Worm (Caenorhabditis elegans) whole organism, late embryonic: ENCODE data around the gene F28B1.2.

Experiments used
- C08G9.2 ChIP-seq: sonication (generic microtip); optimal IDR thresholded peaks from 2 replicates; lab custom pipeline; 2016; ENCODE audit warnings: mild to moderate bottlenecking, missing genetic modification characterization, moderate library complexity, missing compliant biosample characterization
- C38D4.7 ChIP-seq: fragments of 200-800 bp; sonication (Bioruptor generic); optimal IDR thresholded peaks from 2 replicates; lab custom pipeline; 2018; ENCODE audit warnings: mild to moderate bottlenecking, missing genetic modification characterization, moderate library complexity, missing compliant biosample characterization
- F13H6.1 ChIP-seq: sonication (generic microtip); optimal IDR thresholded peaks from 2 replicates; lab custom pipeline; 2016; ENCODE audit warnings: missing genetic modification characterization, missing compliant biosample characterization
- K02D7.2 ChIP-seq: sonication (generic microtip); optimal IDR thresholded peaks from 2 replicates; lab custom pipeline; 2017; ENCODE audit warnings: mild to moderate bottlenecking, missing genetic modification characterization, missing compliant biosample characterization
- Y22D7AL.16 ChIP-seq: sonication (generic microtip); optimal IDR thresholded peaks from 2 replicates; lab custom pipeline; 2016; ENCODE audit warnings: missing genetic modification characterization, missing compliant biosample characterization
- ahr-1 ChIP-seq: sonication (generic microtip); optimal IDR thresholded peaks from 2 replicates; lab custom pipeline; 2016; ENCODE audit warnings: missing genetic modification characterization, missing compliant biosample characterization
- ceh-14 ChIP-seq: sonication (generic microtip); optimal IDR thresholded peaks from 2 replicates; lab custom pipeline; 2016; ENCODE audit warnings: missing genotype, missing genetic modification characterization, missing compliant biosample characterization
- ceh-19 ChIP-seq: fragments of 200-800 bp; sonication (Bioruptor generic); optimal IDR thresholded peaks from 2 replicates; lab custom pipeline; 2018; ENCODE audit warnings: mild to moderate bottlenecking, missing genetic modification characterization, missing compliant biosample characterization
- ceh-31 ChIP-seq: sonication (generic microtip); optimal IDR thresholded peaks from 2 replicates; lab custom pipeline; 2016; ENCODE audit warnings: missing genetic modification characterization, missing compliant biosample characterization
- ceh-6 ChIP-seq: fragments of 200-800 bp; sonication (Bioruptor generic); optimal IDR thresholded peaks from 2 replicates; lab custom pipeline; 2018; ENCODE audit warnings: mild to moderate bottlenecking, missing genetic modification characterization, missing compliant biosample characterization
- ceh-9 ChIP-seq: sonication (generic microtip); optimal IDR thresholded peaks from 2 replicates; lab custom pipeline; 2016; ENCODE audit warnings: mild to moderate bottlenecking, missing genetic modification characterization, inconsistent platforms, missing compliant biosample characterization
- dmd-4 ChIP-seq: sonication (generic microtip); optimal IDR thresholded peaks from 2 replicates; lab custom pipeline; 2016; ENCODE audit warnings: borderline replicate concordance, missing genetic modification characterization, missing compliant biosample characterization
- dve-1 ChIP-seq: sonication (generic microtip); optimal IDR thresholded peaks from 2 replicates; lab custom pipeline; 2017; ENCODE audit warnings: antibody characterized with exemption, mild to moderate bottlenecking, missing genetic modification characterization, missing compliant biosample characterization
- elt-2 ChIP-seq: sonication (generic microtip); optimal IDR thresholded peaks from 2 replicates; lab custom pipeline; 2016; ENCODE audit warnings: missing genetic modification reagents, missing genetic modification characterization, missing compliant biosample characterization
- eyg-1 ChIP-seq: sonication (generic microtip); optimal IDR thresholded peaks from 2 replicates; lab custom pipeline; 2016; ENCODE audit warnings: missing genotype, missing genetic modification characterization, missing compliant biosample characterization
- fax-1 ChIP-seq: sonication (generic microtip); optimal IDR thresholded peaks from 2 replicates; lab custom pipeline; 2016; ENCODE audit warnings: missing genotype, missing genetic modification characterization, missing compliant biosample characterization
- fkh-10 ChIP-seq: fragments of 150-350 bp; optimal IDR thresholded peaks from 2 replicates; lab custom pipeline; 2014; ENCODE audit warnings: missing biosample characterization, missing genetic modification reagents, missing genetic modification characterization
- hlh-13 ChIP-seq: fragments of 200-800 bp; sonication (Bioruptor generic); optimal IDR thresholded peaks from 2 replicates; lab custom pipeline; 2018; ENCODE audit warnings: mild to moderate bottlenecking, missing genetic modification characterization, missing compliant biosample characterization
- hlh-30 ChIP-seq: sonication (generic microtip); optimal IDR thresholded peaks from 2 replicates; lab custom pipeline; 2017; ENCODE audit warnings: antibody characterized with exemption, missing genetic modification characterization, missing compliant biosample characterization; ENCODE audit not compliant: insufficient read depth
- hlh-6 ChIP-seq: sonication (generic microtip); optimal IDR thresholded peaks from 2 replicates; lab custom pipeline; 2016; ENCODE audit warnings: missing genotype, missing genetic modification characterization, missing compliant biosample characterization
- madf-2 ChIP-seq: sonication (generic microtip); optimal IDR thresholded peaks from 2 replicates; lab custom pipeline; 2017; ENCODE audit warnings: missing genetic modification characterization, missing compliant biosample characterization
- nhr-11 ChIP-seq: fragments of 150-350 bp; optimal IDR thresholded peaks from 2 replicates; lab custom pipeline; 2014; ENCODE audit warnings: missing biosample characterization, missing genetic modification characterization
- nhr-232 ChIP-seq: sonication (generic microtip); optimal IDR thresholded peaks from 2 replicates; lab custom pipeline; 2016; ENCODE audit warnings: missing genetic modification characterization, missing compliant biosample characterization
- npax-4 ChIP-seq: sonication (generic microtip); optimal IDR thresholded peaks from 2 replicates; lab custom pipeline; 2016; ENCODE audit warnings: missing genetic modification characterization, missing compliant biosample characterization
- pat-9 ChIP-seq: fragments of 200-800 bp; sonication (Bioruptor generic); optimal IDR thresholded peaks from 2 replicates; lab custom pipeline; 2018; ENCODE audit warnings: mild to moderate bottlenecking, missing genetic modification characterization, moderate library complexity, missing compliant biosample characterization
- pha-2 ChIP-seq: sonication (generic microtip); optimal IDR thresholded peaks from 2 replicates; lab custom pipeline; 2017; ENCODE audit warnings: mild to moderate bottlenecking, missing genetic modification characterization, missing compliant biosample characterization
- pqm-1 ChIP-seq: sonication (generic microtip); optimal IDR thresholded peaks from 2 replicates; lab custom pipeline; 2016; ENCODE audit warnings: missing genetic modification characterization, missing compliant biosample characterization
- pros-1 ChIP-seq: fragments of 150-350 bp; optimal IDR thresholded peaks from 2 replicates; lab custom pipeline; 2014; ENCODE audit warnings: missing biosample characterization, missing genetic modification reagents, missing genetic modification characterization
- rnt-1 ChIP-seq: sonication (generic microtip); optimal IDR thresholded peaks from 2 replicates; lab custom pipeline; 2016; ENCODE audit warnings: missing genetic modification characterization, missing compliant biosample characterization
- sox-2 ChIP-seq: fragments of 200-800 bp; sonication (Bioruptor generic); IDR thresholded peaks from 2 replicates; pipeline ENCODE4 v1.3.6; 2022; ENCODE audit warnings: missing genetic modification reagents, missing genetic modification characterization, missing compliant biosample characterization
- sox-4 ChIP-seq: sonication (generic microtip); optimal IDR thresholded peaks from 2 replicates; lab custom pipeline; 2017; ENCODE audit warnings: mild to moderate bottlenecking, missing genetic modification characterization, inconsistent platforms, missing compliant biosample characterization
- syd-9 ChIP-seq: sonication (generic microtip); optimal IDR thresholded peaks from 2 replicates; lab custom pipeline; 2016; ENCODE audit warnings: mild to moderate bottlenecking, missing genetic modification characterization, moderate library complexity, missing compliant biosample characterization
- tbx-2 ChIP-seq: sonication (generic microtip); optimal IDR thresholded peaks from 2 replicates; lab custom pipeline; 2016; ENCODE audit warnings: missing genetic modification characterization, missing compliant biosample characterization
- unc-3 ChIP-seq, 2 experiments: fragments of 200-800 bp in 1 of 2; sonication (Bioruptor generic) in 1 of 2; sonication (generic microtip) in 1 of 2; conservative IDR thresholded peaks in 1 of 2; optimal IDR thresholded peaks in 1 of 2; 2 replicates each; pipeline versions ENCODE4 v1.3.6 to Lab custom; 2016 to 2022; ENCODE audit warnings: missing compliant biosample characterization in 2 of 2, missing genetic modification characterization in 2 of 2, missing genetic modification reagents in 1 of 2
- unc-42 ChIP-seq: sonication (generic microtip); optimal IDR thresholded peaks from 2 replicates; lab custom pipeline; 2016; ENCODE audit warnings: missing genotype, missing genetic modification characterization, missing compliant biosample characterization
- ztf-16 ChIP-seq: sonication (generic microtip); optimal IDR thresholded peaks from 2 replicates; lab custom pipeline; 2017; ENCODE audit warnings: missing genetic modification characterization, missing compliant biosample characterization

F28B1.2 gene

ce11 chrV:17044500-17044899 lies at the start of gene F28B1.2:
Gene F28B1.2, plus strand, starts transcription at chrV:17044800.
- TF ChIP-seq hlh-13 (no peak), sox-4 (tag; lab: Kevin White, UChicago) (no peak), nhr-232 (tag; lab: Kevin White, UChicago) (no peak), madf-2 (no peak), fkh-10 (GFP tag; lab: Kevin White, UChicago) (no peak), ceh-6 (GFP tag; lab: Kevin White, UChicago) (no peak), Y22D7AL.16 (no peak), K02D7.2 (tag; lab: Kevin White, UChicago) (no peak), C08G9.2 (tag; lab: Kevin White, UChicago) (no peak), hlh-6 (no peak), pat-9 (tag; lab: Kevin White, UChicago) (no peak), eyg-1 (no peak), pros-1 (tag; lab: Kevin White, UChicago) (no peak), dve-1 (tag; lab: Kevin White, UChicago) (no peak), pha-2 (tag; lab: Kevin White, UChicago) (no peak), ahr-1 (tag; lab: Kevin White, UChicago) (no peak), ceh-31 (tag; lab: Kevin White, UChicago) (no peak), ceh-9 (no peak), ztf-16 (tag; lab: Kevin White, UChicago) (no peak)

ce11 chrV:17000204-17000603 lies 44.4 kb upstream of the F28B1.2 start, which contains the start of gene str-217:
Gene str-217, minus strand, starts transcription at chrV:17000304.
- TF ChIP-seq dmd-4 (no peak), sox-2 (GFP tag; lab: Robert Waterston, UW) (no peak), fkh-10 (GFP tag; lab: Kevin White, UChicago) (no peak), elt-2 (tag; lab: Kevin White, UChicago) (no peak), nhr-11 (tag; lab: Kevin White, UChicago) (no peak), ahr-1 (tag; lab: Kevin White, UChicago) (no peak), tbx-2 (no peak), dve-1 (tag; lab: Kevin White, UChicago) (no peak)

DNA sequence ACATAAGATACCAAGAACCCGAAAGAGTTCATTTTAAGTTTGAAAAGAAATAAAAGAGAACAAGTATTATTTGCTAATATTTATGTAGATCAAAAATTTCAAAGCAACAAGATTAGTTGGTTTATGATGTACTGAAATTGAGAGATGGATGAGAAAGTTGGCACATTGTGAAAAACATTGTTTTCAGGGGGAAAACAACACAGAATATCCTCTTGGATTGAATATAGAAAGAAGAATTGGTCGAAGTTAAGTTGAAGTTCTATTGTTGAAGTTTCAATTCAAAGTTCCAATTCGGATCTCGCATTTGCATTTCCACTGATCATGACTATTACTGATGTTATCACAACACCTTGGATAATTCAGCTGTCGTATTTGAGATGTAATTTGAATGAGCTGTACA lies 44.0 kb upstream of the F28B1.2 start:
- TF ChIP-seq pqm-1 (tag; lab: Kevin White, UChicago) (no peak), rnt-1 (tag; lab: Kevin White, UChicago) (no peak), dve-1 (tag; lab: Kevin White, UChicago) (no peak), nhr-11 (tag; lab: Kevin White, UChicago) (no peak), sox-4 (tag; lab: Kevin White, UChicago) (no peak), npax-4 (tag; lab: Kevin White, UChicago) (no peak), C38D4.7 (no peak)

ce11 chrV:17001167-17001566 lies 43.4 kb upstream of the F28B1.2 start, which contains the start of gene sri-9:
Gene sri-9, plus strand, starts transcription at chrV:17001467.
- TF ChIP-seq ceh-19 (GFP tag; lab: Kevin White, UChicago): no peak
- no peak for TF ChIP-seq pat-9 (tag; lab: Kevin White, UChicago)
- no peak for TF ChIP-seq hlh-30 (tag; lab: Kevin White, UChicago)
- TF ChIP-seq fkh-10 (GFP tag; lab: Kevin White, UChicago): no peak
- TF ChIP-seq ztf-16 (tag; lab: Kevin White, UChicago): no peak
- no peak for TF ChIP-seq unc-3 (GFP tag; conservative IDR thresholded peaks at IDR 0.05; lab: Robert Waterston, UW)
- no peak for TF ChIP-seq unc-3 (tag; optimal IDR thresholded peaks at IDR 0.05; lab: Kevin White, UChicago)
- TF ChIP-seq nhr-11 (tag; lab: Kevin White, UChicago): no peak
- TF ChIP-seq hlh-13: no peak
- no peak for TF ChIP-seq F13H6.1 (tag; lab: Kevin White, UChicago)
- TF ChIP-seq dve-1 (tag; lab: Kevin White, UChicago): no peak
- no peak for TF ChIP-seq unc-42 (tag; lab: Kevin White, UChicago)
- no peak for TF ChIP-seq syd-9
- no peak for TF ChIP-seq fax-1 (tag; lab: Kevin White, UChicago)
- no peak for TF ChIP-seq ceh-14 (tag; lab: Kevin White, UChicago)
